Worm (Caenorhabditis elegans) whole organism, L4 larva: ENCODE measurements around the gene srd-38.

Experiments used
- F10B5.3 ChIP-seq: sonication (generic microtip); optimal IDR thresholded peaks from 2 replicates; lab custom pipeline; 2016; ENCODE audit warnings: mild to moderate bottlenecking, missing genetic modification characterization, missing compliant biosample characterization
- F26F4.8 ChIP-seq: fragments of 200-800 bp; sonication (Bioruptor generic); conservative IDR thresholded peaks from 2 replicates; pipeline ENCODE4 v1.3.6; 2022; ENCODE audit warnings: missing genetic modification characterization, missing compliant biosample characterization
- F49E8.2 ChIP-seq: sonication (generic microtip); optimal IDR thresholded peaks from 2 replicates; lab custom pipeline; 2016; ENCODE audit warnings: missing compliant biosample characterization, mild to moderate bottlenecking, missing genetic modification characterization, borderline replicate concordance
- Y48G9A.11 ChIP-seq: fragments of 200-800 bp; sonication (Bioruptor generic); IDR thresholded peaks from 2 replicates; pipeline ENCODE4 v1.3.6; 2022; ENCODE audit warnings: missing genetic modification reagents, missing genetic modification characterization, missing compliant biosample characterization
- Y75B8A.6 ChIP-seq: fragments of 200-800 bp; sonication (Bioruptor generic); IDR thresholded peaks from 2 replicates; pipeline ENCODE4 v1.3.6; 2022; ENCODE audit warnings: missing genetic modification reagents, missing genetic modification characterization, missing compliant biosample characterization
- ZK337.2 ChIP-seq: fragments of 200-800 bp; sonication (Bioruptor generic); IDR thresholded peaks from 2 replicates; pipeline ENCODE4 v1.3.6; 2022; ENCODE audit warnings: missing genetic modification reagents, missing genetic modification characterization, missing compliant biosample characterization
- ama-1 ChIP-seq: fragments of 150-350 bp; optimal IDR thresholded peaks from 2 replicates; lab custom pipeline; 2014; ENCODE audit warnings: inconsistent platforms, mixed read lengths
- attf-4 ChIP-seq: sonication (generic microtip); optimal IDR thresholded peaks from 3 replicates; lab custom pipeline; 2017; ENCODE audit warnings: missing biosample characterization, missing genetic modification characterization
- ceh-32 ChIP-seq: sonication (generic microtip); optimal IDR thresholded peaks from 2 replicates; lab custom pipeline; 2016; ENCODE audit warnings: mild to moderate bottlenecking, missing genetic modification characterization, missing compliant biosample characterization; ENCODE audit not compliant: poor library complexity
- ceh-44 ChIP-seq: fragments of 200-800 bp; sonication (Bioruptor generic); IDR thresholded peaks from 2 replicates; pipeline ENCODE4 v1.3.6; 2022; ENCODE audit warnings: missing genetic modification reagents, missing genetic modification characterization, missing compliant biosample characterization
- ctbp-1 ChIP-seq: fragments of 200-800 bp; sonication (Bioruptor generic); IDR thresholded peaks from 2 replicates; pipeline ENCODE4 v1.3.6; 2022; ENCODE audit warnings: missing genetic modification reagents, missing genetic modification characterization, missing compliant biosample characterization
- daf-12 ChIP-seq: fragments of 150-350 bp; optimal IDR thresholded peaks from 2 replicates; lab custom pipeline; 2014; ENCODE audit warnings: missing biosample characterization, missing genetic modification reagents, missing genetic modification characterization
- daf-16 ChIP-seq, 3 experiments: sonication (generic microtip); optimal IDR thresholded peaks; 2 replicates each; lab custom pipeline; 2016 to 2017; ENCODE audit warnings: missing genetic modification characterization in 3 of 3, missing genetic modification reagents in 3 of 3, mild to moderate bottlenecking in 2 of 3, missing compliant biosample characterization in 2 of 3, missing biosample characterization in 1 of 3, moderate library complexity in 1 of 3
- daf-8 ChIP-seq: fragments of 200-800 bp; sonication (Bioruptor generic); IDR thresholded peaks from 2 replicates; pipeline ENCODE4 v1.3.6; 2022; ENCODE audit warnings: missing genetic modification characterization, missing compliant biosample characterization
- dve-1 ChIP-seq: sonication (generic microtip); optimal IDR thresholded peaks from 2 replicates; lab custom pipeline; 2017; ENCODE audit warnings: antibody characterized with exemption, mild to moderate bottlenecking, missing genetic modification characterization, missing compliant biosample characterization; ENCODE audit not compliant: insufficient read depth
- fos-1 ChIP-seq: fragments of 150-350 bp; optimal IDR thresholded peaks from 2 replicates; lab custom pipeline; 2014; ENCODE audit warnings: missing biosample characterization, missing genetic modification characterization
- hif-1 ChIP-seq, 2 experiments: sonication (generic microtip); optimal IDR thresholded peaks; 2 replicates each; lab custom pipeline; 2016 to 2017; ENCODE audit warnings: missing compliant biosample characterization in 2 of 2, missing genetic modification characterization in 2 of 2, missing genetic modification reagents in 2 of 2, missing genotype in 2 of 2, mild to moderate bottlenecking in 1 of 2
- jun-1 ChIP-seq: fragments of 150-350 bp; optimal IDR thresholded peaks from 2 replicates; lab custom pipeline; 2014; ENCODE audit warnings: missing biosample characterization, missing genetic modification reagents, missing genetic modification characterization
- lim-7 ChIP-seq: fragments of 200-800 bp; sonication (Bioruptor generic); IDR thresholded peaks from 2 replicates; pipeline ENCODE4 v1.3.6; 2022; ENCODE audit warnings: missing genetic modification characterization, missing compliant biosample characterization
- lin-1 ChIP-seq: fragments of 200-800 bp; sonication (Bioruptor generic); IDR thresholded peaks from 2 replicates; pipeline ENCODE4 v1.3.6; 2022; ENCODE audit warnings: missing genetic modification reagents, missing genetic modification characterization, missing compliant biosample characterization
- lir-3 ChIP-seq: sonication (generic microtip); optimal IDR thresholded peaks from 2 replicates; lab custom pipeline; 2016; ENCODE audit warnings: mild to moderate bottlenecking, missing genetic modification characterization, missing compliant biosample characterization
- madf-5 ChIP-seq, 2 experiments: fragments of 200-800 bp; sonication (Bioruptor generic); IDR thresholded peaks; 2 replicates each; pipeline ENCODE4 v1.3.6; 2022; ENCODE audit warnings: missing compliant biosample characterization in 2 of 2, missing genetic modification characterization in 2 of 2
- madf-9 ChIP-seq: fragments of 200-800 bp; sonication (Bioruptor generic); conservative IDR thresholded peaks from 2 replicates; pipeline ENCODE4 v1.3.6; 2022; ENCODE audit warnings: missing genetic modification reagents, missing genetic modification characterization, missing compliant biosample characterization
- mxl-3 ChIP-seq: fragments of 200-800 bp; sonication (Bioruptor generic); optimal IDR thresholded peaks from 2 replicates; lab custom pipeline; 2018; ENCODE audit warnings: mild to moderate bottlenecking, missing genetic modification characterization, missing compliant biosample characterization
- nhr-42 ChIP-seq: fragments of 200-800 bp; sonication (Bioruptor generic); IDR thresholded peaks from 2 replicates; pipeline ENCODE4 v1.3.6; 2022; ENCODE audit warnings: missing genetic modification characterization, missing compliant biosample characterization
- nhr-48 ChIP-seq: sonication (generic microtip); optimal IDR thresholded peaks from 2 replicates; lab custom pipeline; 2016; ENCODE audit warnings: mild to moderate bottlenecking, missing genetic modification characterization, missing compliant biosample characterization
- nhr-76 ChIP-seq: fragments of 150-350 bp; optimal IDR thresholded peaks from 2 replicates; lab custom pipeline; 2014; ENCODE audit warnings: missing biosample characterization, missing genetic modification characterization
- sdz-12 ChIP-seq: fragments of 200-800 bp; sonication (Bioruptor generic); optimal IDR thresholded peaks from 2 replicates; lab custom pipeline; 2018; ENCODE audit warnings: mild to moderate bottlenecking, missing genetic modification characterization, missing compliant biosample characterization
- tag-97 ChIP-seq: fragments of 200-800 bp; sonication (Bioruptor generic); IDR thresholded peaks from 2 replicates; pipeline ENCODE4 v1.3.6; 2022; ENCODE audit warnings: missing genetic modification characterization, missing compliant biosample characterization
- unc-130 ChIP-seq: sonication (generic microtip); optimal IDR thresholded peaks from 2 replicates; lab custom pipeline; 2016; ENCODE audit warnings: missing genetic modification reagents, missing genetic modification characterization, missing compliant biosample characterization
- unc-62 ChIP-seq, 3 experiments: fragments of 150-350 bp in 1 of 3; sonication (generic microtip); optimal IDR thresholded peaks in 2 of 3; peaks in 1 of 3; 1 replicate in 1 of 3; 2 replicates in 2 of 3; lab custom pipeline; 2014 to 2017; ENCODE audit warnings: missing biosample characterization in 3 of 3, missing genetic modification characterization in 3 of 3, missing genetic modification reagents in 3 of 3, missing genotype in 1 of 3
- vab-7 ChIP-seq: fragments of 200-800 bp; sonication (Bioruptor generic); IDR thresholded peaks from 2 replicates; pipeline ENCODE4 v1.3.6; 2022; ENCODE audit warnings: missing genetic modification reagents, missing genetic modification characterization, missing compliant biosample characterization
- zag-1 ChIP-seq: fragments of 150-350 bp; optimal IDR thresholded peaks from 2 replicates; lab custom pipeline; 2014; ENCODE audit warnings: missing biosample characterization, missing genetic modification characterization
- zip-11 ChIP-seq: fragments of 200-800 bp; sonication (Bioruptor generic); IDR thresholded peaks from 2 replicates; pipeline ENCODE4 v1.3.6; 2022; ENCODE audit warnings: missing genetic modification characterization, missing compliant biosample characterization

The srd-38 gene

DNA sequence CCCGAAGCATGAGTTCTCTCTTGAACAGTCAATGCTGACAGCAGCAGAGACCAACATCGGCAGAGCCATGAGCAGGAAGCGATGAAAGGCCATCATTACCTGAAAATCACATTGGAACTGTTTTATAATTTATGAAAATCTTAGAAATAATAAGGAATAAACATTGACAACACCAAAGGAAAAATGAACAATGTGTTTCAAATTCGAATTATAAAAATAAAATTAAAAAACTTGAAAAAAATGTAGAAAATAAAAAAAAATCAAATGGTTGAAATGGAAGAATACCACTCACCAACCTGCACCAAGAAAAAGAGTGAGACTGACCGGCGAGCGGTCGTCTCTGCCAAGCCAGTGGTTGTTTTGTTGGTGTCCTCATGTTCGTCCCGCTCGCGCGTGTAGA is 1.1 kb upstream of the srd-38 start, which contains the start of gene R04D3.3:
R04D3.3 (minus strand) TSS at position 101 of the 400 bp plus-strand sequence.
- TF ChIP-seq Y48G9A.11 (GFP tag; lab: Robert Waterston, UW) (no peak), lim-7 (no peak), unc-62 (GFP tag; optimal IDR thresholded peaks at IDR 0.05 in 1 of 2; lab: Kevin White, UChicago) (peak in 1 of 2 experiments; percentile 53), unc-62 (tag; optimal IDR thresholded peaks at IDR 0.05; lab: Kevin White, UChicago) (no peak), madf-5 (GFP tag; IDR thresholded peaks at IDR 0.05; lab: Robert Waterston, UW) (no peak)

- TF ChIP-seq lir-3 (tag; lab: Kevin White, UChicago): peak; percentile 5
- TF ChIP-seq fos-1 (tag; lab: Kevin White, UChicago): no peak
- TF ChIP-seq daf-12 (tag; lab: Kevin White, UChicago): no peak
- no peak for TF ChIP-seq ceh-32
- no peak for TF ChIP-seq nhr-42 (GFP tag; lab: Robert Waterston, UW)
- TF ChIP-seq madf-9 (GFP tag; lab: Robert Waterston, UW): no peak
- TF ChIP-seq daf-16 (GFP tag; optimal IDR thresholded peaks at IDR 0.05; lab: Kevin White, UChicago): peak in 1 of 2 experiments; percentile 54
- TF ChIP-seq daf-16 (tag; optimal IDR thresholded peaks at IDR 0.05; lab: Kevin White, UChicago): no peak
- 0 out of 2 replicates have a peak, but pooled peaks have one; percentile 54 for TF ChIP-seq F26F4.8
- TF ChIP-seq lim-7: peak; percentile 47; the same call in 1 of the 2 replicates
- 0 out of 2 replicates have a peak, but pooled peaks have one; percentile 18 for TF ChIP-seq vab-7 (GFP tag; lab: Robert Waterston, UW)
These were observed 1.4 kb downstream of the srd-38 start for ce11 chrX:13293023-13293422.

DNA sequence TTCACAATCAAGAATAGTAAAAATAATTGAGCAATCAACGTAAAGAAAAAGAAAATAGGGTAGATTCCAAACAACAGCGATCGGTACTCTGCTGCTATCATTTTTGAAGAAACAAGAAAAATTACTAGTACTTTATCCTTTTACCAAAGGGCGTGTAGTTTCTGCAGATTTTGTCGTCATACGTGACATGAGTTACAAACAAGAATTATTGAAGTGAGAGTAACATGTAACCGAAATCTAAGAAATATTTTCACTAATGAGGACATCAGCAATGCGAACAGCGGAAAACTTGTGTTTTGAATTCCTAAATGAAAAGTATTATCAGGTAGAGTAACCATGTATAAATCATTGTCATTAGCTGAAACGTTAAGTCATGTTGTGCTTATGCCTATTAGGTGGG is 3.1 kb downstream of the srd-38 start, which contains the start of gene srd-36:
srd-36 (minus strand) TSS at position 101 of the 400 bp plus-strand sequence.
- TF ChIP-seq nhr-76 (tag; lab: Kevin White, UChicago) (no peak), ctbp-1 (GFP tag; lab: Robert Waterston, UW) (no peak), ZK337.2 (GFP tag; lab: Robert Waterston, UW) (no peak), daf-8 (GFP tag; lab: Robert Waterston, UW) (no peak), F49E8.2 (tag; lab: Kevin White, UChicago) (no peak)
- TF ChIP-seq, all 104 proteins: peak for 0

ce11 chrX:13300503-13300902 is 8.9 kb downstream of the srd-38 start, which contains the start of gene srd-39:
TSS of gene srd-39 (minus strand) at chrX:13300603.
- TF ChIP-seq ceh-32: no peak
- TF ChIP-seq lin-1 (GFP tag; lab: Robert Waterston, UW): no peak
- TF ChIP-seq ctbp-1 (GFP tag; lab: Robert Waterston, UW): no peak
- no peak for TF ChIP-seq zag-1
- no peak for TF ChIP-seq tag-97 (GFP tag; lab: Robert Waterston, UW)
- TF ChIP-seq mxl-3: no peak
- TF ChIP-seq ceh-44 (GFP tag; lab: Robert Waterston, UW): no peak
- no peak for TF ChIP-seq F10B5.3 (tag; lab: Kevin White, UChicago)
- no peak for TF ChIP-seq sdz-12 (GFP tag; lab: Kevin White, UChicago)
- no peak for TF ChIP-seq unc-130 (GFP tag; lab: Kevin White, UChicago)
- TF ChIP-seq Y75B8A.6: no peak
- TF ChIP-seq nhr-48: no peak
- no peak for TF ChIP-seq dve-1 (tag; lab: Kevin White, UChicago)
- no peak for TF ChIP-seq madf-5 (GFP tag; IDR thresholded peaks at IDR 0.05; lab: Robert Waterston, UW)
- no peak for TF ChIP-seq zip-11 (GFP tag; lab: Robert Waterston, UW)
- TF ChIP-seq attf-4: no peak
- no peak for TF ChIP-seq jun-1 (tag; lab: Kevin White, UChicago)
- no peak for TF ChIP-seq ZK337.2 (GFP tag; lab: Robert Waterston, UW)
- TF ChIP-seq hif-1 (tag; optimal IDR thresholded peaks at IDR 0.05; lab: Kevin White, UChicago): no peak
- TF ChIP-seq ama-1 (lab: Kevin White, UChicago): no peak
